Worm (Caenorhabditis elegans) whole organism, midembryonic: ENCODE measurements around the gene dars-2.
"Not testable (repeated sequence)": the region's sequence is repeated elsewhere in the genome, so short reads cannot be mapped to it uniquely, and the experiment has no call there.

ENCODE experiments used
- T22C8.4 ChIP-seq: fragments of 200-800 bp; sonication (Bioruptor generic); IDR thresholded peaks from 2 replicates; pipeline ENCODE4 v1.3.6; 2022; ENCODE audit warnings: missing genetic modification characterization, missing compliant biosample characterization
- cog-1 ChIP-seq: sonication (generic microtip); optimal IDR thresholded peaks from 2 replicates; lab custom pipeline; 2016; ENCODE audit warnings: missing genetic modification characterization, missing compliant biosample characterization
- flt-1 ChIP-seq: fragments of 200-800 bp; sonication (Bioruptor generic); IDR thresholded peaks from 2 replicates; pipeline ENCODE4 v1.3.6; 2022; ENCODE audit warnings: missing genetic modification characterization, missing compliant biosample characterization
- klf-2 ChIP-seq: fragments of 200-800 bp; sonication (Bioruptor generic); conservative IDR thresholded peaks from 2 replicates; pipeline ENCODE4 v1.3.6; 2022; ENCODE audit warnings: missing genetic modification reagents, missing genetic modification characterization, missing compliant biosample characterization
- med-1 ChIP-seq: sonication (generic microtip); optimal IDR thresholded peaks from 2 replicates; lab custom pipeline; 2017; ENCODE audit warnings: missing genetic modification characterization, mild to moderate bottlenecking, missing compliant biosample characterization, antibody characterized with exemption, missing genetic modification reagents; ENCODE audit not compliant: insufficient read depth
- ref-1 ChIP-seq: fragments of 200-800 bp; sonication (Bioruptor generic); conservative IDR thresholded peaks from 2 replicates; pipeline ENCODE4 v1.3.6; 2022; ENCODE audit warnings: missing genetic modification reagents, missing genetic modification characterization, missing compliant biosample characterization
- tab-1 ChIP-seq: fragments of 200-800 bp; sonication (Bioruptor generic); IDR thresholded peaks from 2 replicates; pipeline ENCODE4 v1.3.6; 2022; ENCODE audit warnings: missing genetic modification characterization, missing compliant biosample characterization
- ztf-23 ChIP-seq: fragments of 200-800 bp; sonication (Bioruptor generic); IDR thresholded peaks from 2 replicates; pipeline ENCODE4 v1.3.6; 2022; ENCODE audit warnings: missing genetic modification reagents, missing genetic modification characterization, missing compliant biosample characterization
- ztf-29 ChIP-seq: fragments of 200-800 bp; sonication (Bioruptor generic); IDR thresholded peaks from 2 replicates; pipeline ENCODE4 v1.3.6; 2022; ENCODE audit warnings: missing genetic modification reagents, missing genetic modification characterization, missing compliant biosample characterization

Gene dars-2

DNA sequence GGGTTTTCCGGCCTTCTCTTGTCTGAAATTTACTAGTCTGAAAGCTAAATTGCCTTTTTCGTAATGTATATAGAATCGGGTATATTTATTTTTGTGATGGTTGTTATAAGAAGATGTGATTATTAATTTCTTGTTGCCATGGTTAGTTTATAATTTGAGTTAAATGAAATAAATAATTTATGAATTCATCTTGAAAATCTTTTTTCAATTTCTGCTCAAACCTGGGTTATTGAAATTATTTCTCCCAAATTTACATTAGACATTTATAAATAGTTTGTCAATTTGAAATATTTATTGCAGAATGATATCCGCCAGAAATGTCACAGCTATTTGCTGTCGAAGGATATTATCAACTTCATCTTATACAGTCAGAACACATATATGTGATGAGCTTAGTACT is at the start of gene dars-2:
TSS of gene dars-2 (plus strand) at position 301 of the 400 bp plus-strand sequence.
- TF ChIP-seq klf-2 (GFP tag; lab: Robert Waterston, UW) (no peak), tab-1 (no peak), med-1 (GFP tag; lab: Kevin White, UChicago) (no peak), T22C8.4 (GFP tag; lab: Robert Waterston, UW) (no peak), cog-1 (tag; lab: Kevin White, UChicago) (no peak)

DNA sequence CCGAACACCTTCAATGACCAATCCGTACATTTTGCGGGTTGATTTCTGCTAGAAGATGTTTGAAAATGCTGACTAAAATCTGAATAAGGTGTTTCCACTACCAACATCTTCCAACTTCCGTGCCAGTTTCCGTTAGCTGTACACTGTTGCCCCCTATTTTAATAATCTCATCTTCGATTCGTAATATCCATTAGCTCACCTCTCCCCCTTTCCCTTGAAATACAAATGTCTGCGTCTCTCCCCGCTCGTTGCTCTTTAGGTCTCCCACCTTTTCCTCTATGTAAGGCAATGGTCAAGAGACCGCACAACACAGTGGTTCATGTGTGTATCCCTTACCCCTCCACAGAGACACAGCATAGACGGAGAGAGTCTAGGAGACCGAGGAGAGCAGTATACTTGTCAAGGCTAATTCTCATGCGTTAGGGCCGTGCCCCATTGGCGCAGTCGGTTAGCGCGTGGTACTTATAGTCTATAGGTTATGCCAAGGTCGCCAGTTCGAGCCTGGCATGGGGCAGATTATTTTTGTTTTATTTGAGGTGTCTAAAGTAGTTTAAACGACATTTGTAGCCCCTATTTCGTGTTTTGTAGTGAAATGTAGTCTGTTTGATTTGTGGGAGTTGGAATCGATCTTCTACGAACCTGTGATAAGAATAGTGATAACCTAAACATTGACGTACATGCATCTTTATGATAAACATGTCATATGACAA is 46.6 kb upstream of the dars-2 start, which contains the start of gene gcy-33:
TSS of gene gcy-33 (minus strand) at position 51 of the 710 bp plus-strand sequence.
- peak; percentile 96 for TF ChIP-seq T22C8.4 (GFP tag; lab: Robert Waterston, UW)
- TF ChIP-seq med-1 (GFP tag; lab: Kevin White, UChicago), result peak; percentile 88
- peak; percentile 97 for TF ChIP-seq klf-2 (GFP tag; lab: Robert Waterston, UW)
- TF ChIP-seq ztf-29 (GFP tag; lab: Robert Waterston, UW), result peak; percentile 97
- peak; percentile 97 for TF ChIP-seq ref-1 (GFP tag; lab: Robert Waterston, UW)
- TF ChIP-seq cog-1 (tag; lab: Kevin White, UChicago), result peak; percentile 85
- TF ChIP-seq ztf-23, result peak; percentile 97
- TF ChIP-seq tab-1, result peak; percentile 99
- TF ChIP-seq flt-1 (GFP tag; lab: Robert Waterston, UW), result peak; percentile 98

DNA sequence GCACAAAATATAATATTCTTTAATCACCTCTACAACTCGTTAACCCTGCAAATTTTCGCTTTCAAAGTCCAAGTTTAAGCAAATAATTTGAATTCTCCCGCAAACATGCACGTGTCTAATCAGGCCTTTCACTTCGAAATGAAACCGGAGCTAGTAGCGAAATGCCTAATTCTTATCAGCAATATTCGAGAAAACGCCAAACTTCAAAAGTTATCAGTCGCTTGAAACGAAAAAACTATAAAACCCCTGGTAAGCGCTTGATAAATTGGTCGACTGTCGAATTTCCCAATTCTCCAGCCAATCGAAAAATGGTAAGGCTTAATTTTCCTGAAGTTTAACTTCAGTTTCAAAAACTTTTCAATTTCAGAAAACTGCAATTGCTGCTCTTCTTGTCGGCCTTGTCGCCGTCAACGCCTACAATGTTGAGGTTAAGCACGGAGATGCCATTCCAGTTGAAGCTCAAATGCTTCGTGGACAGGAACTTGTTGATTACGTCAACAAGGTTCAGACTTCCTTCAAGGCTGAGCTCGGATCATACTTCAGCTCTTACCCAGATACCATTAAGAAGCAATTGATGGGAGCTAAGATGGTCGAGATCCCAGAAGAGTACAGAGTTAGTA is 45.6 kb upstream of the dars-2 start, which contains the start of gene cpr-9:
TSS of gene cpr-9 (plus strand) at position 188 of the 620 bp plus-strand sequence.
- no peak for TF ChIP-seq klf-2 (GFP tag; lab: Robert Waterston, UW)
- no peak for TF ChIP-seq T22C8.4 (GFP tag; lab: Robert Waterston, UW)
- TF ChIP-seq ref-1 (GFP tag; lab: Robert Waterston, UW), result no peak
- TF ChIP-seq flt-1 (GFP tag; lab: Robert Waterston, UW), result no peak
- TF ChIP-seq ztf-23, result no peak
- TF ChIP-seq cog-1 (tag; lab: Kevin White, UChicago), result no peak
- no peak for TF ChIP-seq med-1 (GFP tag; lab: Kevin White, UChicago)
- no peak for TF ChIP-seq tab-1
- TF ChIP-seq ztf-29 (GFP tag; lab: Robert Waterston, UW), result no peak

DNA sequence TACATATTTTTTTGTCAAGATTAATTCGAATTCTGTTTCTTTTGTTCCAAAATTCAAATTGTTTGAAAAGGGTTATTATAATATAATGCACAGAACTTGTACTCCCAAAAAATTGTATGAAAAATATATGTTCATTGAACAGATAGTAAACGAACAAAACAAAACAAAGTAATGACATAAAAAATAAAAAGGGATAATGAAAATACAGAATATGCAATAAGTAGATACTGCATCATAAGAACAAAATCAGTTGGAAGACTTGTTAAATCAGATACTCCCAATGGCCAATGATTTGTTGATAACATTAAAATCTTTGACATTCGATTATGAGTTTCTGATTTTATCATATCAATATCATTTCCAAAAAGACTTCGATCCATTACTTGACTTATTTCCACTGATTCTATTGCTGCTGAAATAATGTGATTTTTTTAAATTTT is 44.0 kb upstream of the dars-2 start:
- TF ChIP-seq med-1 (GFP tag; lab: Kevin White, UChicago) (no peak), tab-1 (no peak), T22C8.4 (GFP tag; lab: Robert Waterston, UW) (no peak), ref-1 (GFP tag; lab: Robert Waterston, UW) (no peak), ztf-23 (no peak), ztf-29 (GFP tag; lab: Robert Waterston, UW) (no peak)

DNA sequence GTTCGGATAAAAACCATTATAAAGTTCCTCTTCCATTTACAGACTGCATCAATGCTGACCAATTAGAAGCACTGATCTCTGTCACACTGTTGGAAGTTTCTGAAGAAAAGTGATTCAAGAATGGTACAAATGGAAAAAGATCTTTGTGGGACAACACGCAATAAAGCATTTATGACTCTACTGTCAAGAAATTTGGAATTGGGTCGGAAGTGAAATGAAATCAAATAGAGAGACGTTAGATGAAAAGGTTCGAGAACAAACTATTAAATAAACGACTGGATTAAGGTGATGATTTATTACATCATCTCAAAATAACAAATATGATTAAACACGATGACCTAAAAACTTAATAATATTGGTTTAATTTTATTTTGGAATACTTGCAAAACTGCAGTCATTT is 42.0 kb upstream of the dars-2 start, which contains the start of gene F57F5.3:
TSS of gene F57F5.3 (minus strand) at position 101 of the 400 bp plus-strand sequence.
- TF ChIP-seq T22C8.4 (GFP tag; lab: Robert Waterston, UW), result no peak
- no peak for TF ChIP-seq cog-1 (tag; lab: Kevin White, UChicago)
- TF ChIP-seq ztf-29 (GFP tag; lab: Robert Waterston, UW), result no peak
- TF ChIP-seq ref-1 (GFP tag; lab: Robert Waterston, UW), result no peak
- no peak for TF ChIP-seq flt-1 (GFP tag; lab: Robert Waterston, UW)
- TF ChIP-seq med-1 (GFP tag; lab: Kevin White, UChicago), result no peak
- no peak for TF ChIP-seq ztf-23
- TF ChIP-seq klf-2 (GFP tag; lab: Robert Waterston, UW), result no peak
- no peak for TF ChIP-seq tab-1

DNA sequence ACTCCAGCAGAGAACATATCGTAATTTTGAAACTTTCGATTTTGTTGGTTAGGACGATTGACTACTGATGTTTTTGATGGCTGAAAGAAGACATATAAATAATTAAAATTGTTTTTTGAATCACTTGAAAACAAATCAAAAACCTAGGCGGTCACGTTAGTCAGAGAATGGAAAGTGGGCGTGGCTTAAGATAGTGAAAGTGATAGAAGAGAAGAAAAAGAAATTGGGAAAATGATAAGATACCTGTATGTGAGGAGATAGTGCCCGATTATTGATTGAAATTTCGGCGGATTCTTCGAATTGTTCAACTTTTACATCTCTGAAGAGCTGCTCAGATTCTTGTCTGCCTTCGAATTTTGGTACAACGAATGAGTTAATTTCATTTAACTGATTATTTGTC is 36.9 kb upstream of the dars-2 start:
- TF ChIP-seq T22C8.4 (GFP tag; lab: Robert Waterston, UW) (no peak), klf-2 (GFP tag; lab: Robert Waterston, UW) (no peak), flt-1 (GFP tag; lab: Robert Waterston, UW) (no peak), tab-1 (no peak), cog-1 (tag; lab: Kevin White, UChicago) (no peak)

DNA sequence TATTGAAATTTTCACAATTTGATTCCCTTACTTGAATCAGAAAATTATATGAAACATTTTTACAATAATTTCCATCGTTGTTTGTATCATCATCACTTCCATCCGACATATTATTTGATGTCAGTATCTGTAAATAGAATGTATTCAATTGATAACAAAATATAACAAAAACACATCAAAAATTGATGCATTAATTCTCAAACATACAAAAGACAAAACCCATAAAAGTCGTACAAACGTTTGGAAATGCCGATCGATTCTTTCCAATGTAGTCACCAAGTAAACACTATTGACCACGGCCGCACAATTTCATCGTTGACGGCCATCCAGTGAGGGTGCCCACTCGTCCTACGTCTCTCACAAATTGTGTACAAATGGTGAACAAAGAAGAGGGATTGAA is 35.2 kb upstream of the dars-2 start, which contains the start of gene add-2:
TSS of gene add-2 (minus strand) at position 109 of the 400 bp plus-strand sequence.
- TF ChIP-seq tab-1 (no peak), ref-1 (GFP tag; lab: Robert Waterston, UW) (no peak), med-1 (GFP tag; lab: Kevin White, UChicago) (no peak), klf-2 (GFP tag; lab: Robert Waterston, UW) (no peak), ztf-29 (GFP tag; lab: Robert Waterston, UW) (no peak), T22C8.4 (GFP tag; lab: Robert Waterston, UW) (no peak), flt-1 (GFP tag; lab: Robert Waterston, UW) (no peak)

DNA sequence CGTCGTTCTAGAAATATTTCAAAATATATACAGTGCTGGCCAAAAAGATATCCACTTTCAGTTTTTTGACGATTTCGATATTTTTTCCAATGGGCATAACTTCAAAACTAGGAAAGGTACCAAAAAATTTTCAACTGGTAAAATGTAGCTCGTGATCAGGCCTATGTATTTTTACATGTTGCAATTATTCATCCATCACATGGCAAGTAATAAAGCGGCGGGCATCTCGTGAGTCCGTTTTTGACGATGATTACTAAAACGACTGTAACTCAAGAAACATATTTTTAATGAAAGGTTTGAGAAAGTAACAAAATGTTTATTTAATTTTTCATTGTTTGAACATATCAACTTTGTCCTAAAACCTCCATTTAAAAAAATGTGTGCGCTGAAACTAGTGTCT is 28.5 kb upstream of the dars-2 start, which contains the start of gene F10C2.3:
TSS of gene F10C2.3 (plus strand) at position 301 of the 400 bp plus-strand sequence.
- not testable (repeated sequence) for TF ChIP-seq ztf-23; flt-1 (GFP tag; lab: Robert Waterston, UW); ztf-29 (GFP tag; lab: Robert Waterston, UW)

DNA sequence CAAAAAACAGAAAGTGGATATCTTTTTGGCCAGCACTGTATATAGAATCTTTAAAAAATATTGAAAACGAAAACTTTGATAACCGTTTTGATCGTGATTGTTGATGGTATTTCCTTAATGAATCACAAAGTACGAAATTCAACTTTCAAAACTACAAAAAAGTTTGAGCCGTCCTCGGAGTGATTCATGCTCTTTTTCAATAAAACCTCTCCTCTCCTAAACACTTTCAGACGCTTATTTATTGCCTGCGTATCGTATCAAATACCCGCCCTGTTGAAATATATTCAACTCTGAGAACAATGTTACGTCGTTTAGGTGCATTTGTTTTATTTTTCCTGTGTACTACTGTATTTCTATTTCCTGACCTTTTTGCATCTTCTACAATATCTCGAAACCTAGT is 27.6 kb upstream of the dars-2 start:
- TF ChIP-seq flt-1 (GFP tag; lab: Robert Waterston, UW) (no peak), med-1 (GFP tag; lab: Kevin White, UChicago) (no peak), cog-1 (tag; lab: Kevin White, UChicago) (no peak), ref-1 (GFP tag; lab: Robert Waterston, UW) (no peak), tab-1 (no peak), T22C8.4 (GFP tag; lab: Robert Waterston, UW) (no peak), klf-2 (GFP tag; lab: Robert Waterston, UW) (no peak)
